Worm (Caenorhabditis elegans) whole organism, L1 larva: Measurements from ENCODE around the gene T27A10.2.

Experiments
- alr-1 ChIP-seq: fragments of 200-800 bp; sonication (Bioruptor generic); optimal IDR thresholded peaks from 2 replicates; lab custom pipeline; 2018; ENCODE audit warnings: borderline replicate concordance, mild to moderate bottlenecking, missing genetic modification characterization, missing compliant biosample characterization
- ces-1 ChIP-seq: fragments of 150-350 bp; optimal IDR thresholded peaks from 2 replicates; lab custom pipeline; 2014; ENCODE audit warnings: missing biosample characterization, missing genetic modification reagents, missing genetic modification characterization
- elt-3 ChIP-seq, 6 experiments: fragments of 150-350 bp in 1 of 6; sonication (generic microtip); optimal IDR thresholded peaks; 2 replicates each; lab custom pipeline; 2017 to 2018; ENCODE audit warnings: missing biosample characterization in 6 of 6, missing genetic modification characterization in 6 of 6, inconsistent platforms in 1 of 6
- lin-39 ChIP-seq: fragments of 150-350 bp; optimal IDR thresholded peaks from 2 replicates; lab custom pipeline; 2014; ENCODE audit warnings: missing biosample characterization, missing genetic modification reagents, missing genetic modification characterization
- lsy-2 ChIP-seq, 2 experiments: fragments of 150-350 bp; optimal IDR thresholded peaks; 2 replicates each; lab custom pipeline; 2014; ENCODE audit warnings: missing biosample characterization in 2 of 2, missing genetic modification characterization in 2 of 2
- mef-2 ChIP-seq: fragments of 150-350 bp; optimal IDR thresholded peaks from 2 replicates; lab custom pipeline; 2014; ENCODE audit warnings: missing biosample characterization, missing genetic modification characterization
- nhr-76 ChIP-seq: sonication (generic microtip); optimal IDR thresholded peaks from 2 replicates; lab custom pipeline; 2017; ENCODE audit warnings: missing biosample characterization, missing genetic modification characterization
- tbx-2 ChIP-seq: sonication (generic microtip); optimal IDR thresholded peaks from 2 replicates; lab custom pipeline; 2016; ENCODE audit warnings: missing genetic modification characterization, missing compliant biosample characterization
- unc-98 ChIP-seq: fragments of 200-800 bp; sonication (Bioruptor generic); IDR thresholded peaks from 2 replicates; pipeline ENCODE4 v1.3.6; 2022; ENCODE audit warnings: missing genetic modification characterization, missing compliant biosample characterization

ce11 chrX:3625599-3625998, 39.8 kb downstream of the T27A10.2 start:
- no peak for TF ChIP-seq elt-3 (tag; optimal IDR thresholded peaks at IDR 0.05; lab: Kevin White, UChicago)
- no peak for TF ChIP-seq unc-98 (GFP tag; lab: Robert Waterston, UW)
- no peak for TF ChIP-seq mef-2 (tag; lab: Kevin White, UChicago)
- no peak for TF ChIP-seq lsy-2 (tag; optimal IDR thresholded peaks at IDR 0.05; lab: Kevin White, UChicago)
- no peak for TF ChIP-seq ces-1
- no peak for TF ChIP-seq alr-1 (tag; lab: Kevin White, UChicago)
- no peak for TF ChIP-seq tbx-2
- no peak for TF ChIP-seq lin-39 (tag; lab: Kevin White, UChicago)
- TF ChIP-seq nhr-76 (tag; lab: Kevin White, UChicago): no peak
